Fruit fly (Drosophila melanogaster): ENCODE results near the gene CG9636.
A peak's percentile ranks its signal among the peaks of the same experiment; 100 is the strongest.

Gene CG9636

DNA sequence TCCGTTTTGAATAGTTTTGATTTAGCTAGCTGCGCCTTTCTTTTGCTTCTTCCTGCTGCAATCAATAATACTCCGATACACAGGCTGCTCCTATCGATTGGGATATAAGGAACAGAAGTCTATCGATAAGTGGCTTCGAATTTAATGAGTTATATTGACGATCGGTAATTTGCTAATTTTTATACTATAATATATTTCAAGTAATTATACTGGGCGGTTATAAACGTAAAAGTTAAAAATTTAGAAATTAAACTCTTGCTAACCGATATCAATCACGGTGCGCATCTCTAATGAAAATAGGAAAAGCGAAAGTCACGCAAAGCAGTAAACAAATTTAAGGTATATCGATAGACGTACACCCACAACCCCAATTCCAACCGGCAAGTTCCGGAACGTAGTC is at the start of gene CG9636, which contains the start of the genes CG18749 and CG33722:
Gene CG9636, minus strand, starts transcription at position 73 of the 400 bp plus-strand sequence.
Gene CG18749, plus strand, starts transcription at position 336 of the 400 bp plus-strand sequence.
Gene CG33722, plus strand, starts transcription at position 336 of the 400 bp plus-strand sequence.
- peak; percentile 68 for TF ChIP-seq CG17801 (GFP tag; optimal IDR thresholded peaks at IDR 0.05; ENCODE audit: partially characterized antibody)

DNA sequence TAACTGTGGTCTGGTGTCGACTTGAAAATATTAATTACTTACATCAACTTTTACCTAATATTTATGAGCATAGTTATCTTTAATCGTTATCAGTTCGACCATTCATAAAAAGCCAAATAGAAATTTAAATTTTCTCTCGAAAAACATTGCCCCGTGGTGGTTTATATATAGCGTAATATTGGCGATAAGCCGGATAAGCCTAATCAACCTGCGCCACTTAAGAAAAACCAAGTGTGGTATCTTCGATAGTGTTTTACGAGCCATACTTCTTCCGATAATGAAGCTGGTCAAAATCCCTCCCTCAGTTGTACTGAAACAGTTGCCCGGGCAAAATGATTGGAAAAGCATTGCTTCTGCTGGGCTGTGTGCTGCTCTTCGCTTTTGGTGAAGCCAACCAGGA is 48.4 kb upstream of the CG9636 start, which contains the start of gene CG31463:
Gene CG31463, plus strand, starts transcription at position 302 of the 400 bp plus-strand sequence.
- no peak for TF ChIP-seq CG17801 (GFP tag; optimal IDR thresholded peaks at IDR 0.05; ENCODE audit: partially characterized antibody)

DNA sequence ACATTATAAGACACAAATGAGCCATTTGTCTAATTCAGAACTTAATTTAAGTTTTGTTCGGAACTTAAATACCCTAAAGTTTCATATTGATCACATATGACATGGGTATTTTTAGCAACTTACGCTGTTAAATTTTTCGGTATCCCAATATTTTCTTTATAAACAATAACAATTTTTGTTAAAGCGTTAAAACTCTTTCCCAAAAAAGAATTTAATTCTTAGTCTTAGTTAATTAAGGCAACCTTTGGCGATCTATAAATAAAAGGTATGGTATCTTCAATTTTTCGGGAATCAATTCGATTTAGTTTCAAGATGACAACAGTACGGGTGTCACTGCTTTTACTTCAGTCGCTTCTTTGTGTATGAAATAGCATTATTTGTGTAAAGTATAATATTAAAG is 47.3 kb upstream of the CG9636 start, which contains the start of gene CG31464:
Gene CG31464, plus strand, starts transcription at position 301 of the 400 bp plus-strand sequence.
- no peak for TF ChIP-seq CG17801 (GFP tag; optimal IDR thresholded peaks at IDR 0.05; ENCODE audit: partially characterized antibody)

DNA sequence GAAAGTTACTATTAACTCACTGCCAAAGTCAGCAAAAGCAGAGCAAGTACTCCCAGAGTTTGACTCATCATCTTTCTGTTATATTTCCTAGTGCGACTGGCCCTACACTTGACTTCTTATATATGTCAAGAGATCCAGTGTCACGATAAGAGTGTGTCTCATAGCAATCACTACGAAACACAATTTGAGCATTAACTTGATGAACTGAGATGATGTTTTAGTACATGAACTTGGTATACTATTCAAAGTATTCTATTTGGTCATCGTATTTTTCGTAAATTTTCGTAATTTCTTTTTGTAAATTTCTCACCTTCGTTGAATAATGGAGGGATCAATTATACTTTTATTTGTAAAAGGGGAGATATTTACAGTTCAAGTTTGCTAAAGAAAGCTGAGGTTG is 46.9 kb upstream of the CG9636 start, which contains the start of gene CG11672:
Gene CG11672, minus strand, starts transcription at position 101 of the 400 bp plus-strand sequence.
- TF ChIP-seq CG17801 (GFP tag; optimal IDR thresholded peaks at IDR 0.05; ENCODE audit: partially characterized antibody), result no peak

DNA sequence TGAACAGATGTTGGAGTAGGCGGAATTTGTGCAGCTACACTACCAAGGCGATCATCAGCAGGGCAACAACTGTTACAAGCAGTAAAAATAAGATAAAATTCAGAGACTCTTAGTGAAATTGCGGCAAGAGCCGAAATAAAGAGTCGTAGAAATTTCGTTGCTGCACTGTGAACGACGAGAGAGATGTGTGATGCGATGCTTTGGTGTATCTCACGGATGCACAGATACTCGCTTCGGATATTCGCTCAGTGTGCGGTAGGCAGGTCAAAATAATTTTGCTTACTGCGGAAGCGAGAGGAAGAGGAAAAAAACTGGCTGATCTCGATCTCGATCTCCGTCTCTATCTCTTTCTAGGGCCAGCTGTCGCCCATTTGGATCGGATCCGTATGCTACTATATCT is 45.2 kb upstream of the CG9636 start:
- no peak for TF ChIP-seq CG17801 (GFP tag; optimal IDR thresholded peaks at IDR 0.05; ENCODE audit: partially characterized antibody)

DNA sequence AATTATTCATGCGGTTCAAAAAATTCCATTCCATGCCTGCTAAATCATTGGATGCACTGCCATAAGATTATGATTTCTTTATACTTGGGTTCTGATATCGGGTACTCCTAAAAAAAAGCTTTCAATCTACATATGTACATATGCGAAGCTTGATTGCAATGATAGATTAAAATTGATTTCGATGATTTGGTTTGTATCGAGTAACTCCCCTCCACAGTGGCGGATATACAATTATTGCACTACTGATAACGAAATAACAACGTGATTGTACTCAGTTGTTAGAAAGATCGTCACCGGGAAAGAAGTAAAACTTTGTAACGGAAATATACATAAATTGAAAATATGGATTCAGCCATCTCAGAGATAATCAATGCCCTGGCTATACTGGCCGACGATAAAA is 44.1 kb upstream of the CG9636 start, which contains the start of gene Nazo:
Gene Nazo, plus strand, starts transcription at position 180 of the 400 bp plus-strand sequence.
- TF ChIP-seq CG17801 (GFP tag; optimal IDR thresholded peaks at IDR 0.05; ENCODE audit: partially characterized antibody), result no peak

DNA sequence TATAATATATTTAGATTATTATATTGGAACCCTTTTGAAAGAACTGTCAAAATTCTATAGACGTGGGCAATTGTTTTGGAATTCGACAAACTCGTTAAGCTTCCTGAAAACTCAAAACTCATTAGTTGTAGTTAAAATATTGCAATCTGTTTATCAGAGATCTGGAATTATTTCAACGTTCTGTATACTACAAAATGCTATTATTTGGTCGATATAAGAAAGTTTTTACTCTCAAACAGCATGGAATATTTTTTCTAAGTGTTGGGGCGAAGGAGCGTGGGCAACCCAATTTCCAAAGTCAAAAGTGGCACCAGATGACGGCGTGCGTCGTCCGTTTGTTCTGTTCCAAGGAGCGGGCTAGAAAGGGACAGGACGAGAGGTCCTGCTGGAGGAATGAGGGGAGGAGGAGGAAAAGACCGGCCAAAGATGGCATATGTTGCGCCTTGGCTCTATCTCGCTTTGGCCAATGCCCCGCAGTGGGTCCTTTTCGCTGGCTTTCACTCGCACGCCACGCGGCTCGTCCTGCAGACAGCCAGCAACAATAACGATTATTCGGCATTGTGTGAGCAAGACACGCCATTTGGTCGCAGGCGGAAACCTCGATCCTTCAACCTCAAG is 42.2 kb upstream of the CG9636 start:
- TF ChIP-seq CG17801 (GFP tag; optimal IDR thresholded peaks at IDR 0.05; ENCODE audit: partially characterized antibody), result no peak

DNA sequence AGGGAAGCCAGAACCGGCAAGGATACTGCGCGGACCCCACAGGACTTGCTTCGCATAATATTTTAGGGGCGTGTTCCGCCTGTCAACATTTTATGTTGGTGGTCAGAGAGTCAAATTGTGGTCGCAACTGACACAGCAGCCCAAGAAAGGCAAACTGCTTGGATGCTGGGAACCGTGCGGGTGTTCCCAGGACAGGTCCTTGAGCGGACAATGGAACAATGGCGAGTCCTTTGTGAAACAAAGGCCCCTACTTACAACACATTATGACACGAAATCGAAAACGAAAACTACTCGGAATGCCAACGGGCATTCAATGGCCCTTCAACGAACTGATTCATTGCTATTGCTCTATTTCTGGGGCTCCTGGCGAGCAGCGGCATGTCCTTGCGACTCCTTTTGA is 40.6 kb upstream of the CG9636 start:
- TF ChIP-seq CG17801 (GFP tag; optimal IDR thresholded peaks at IDR 0.05; ENCODE audit: partially characterized antibody), result no peak

DNA sequence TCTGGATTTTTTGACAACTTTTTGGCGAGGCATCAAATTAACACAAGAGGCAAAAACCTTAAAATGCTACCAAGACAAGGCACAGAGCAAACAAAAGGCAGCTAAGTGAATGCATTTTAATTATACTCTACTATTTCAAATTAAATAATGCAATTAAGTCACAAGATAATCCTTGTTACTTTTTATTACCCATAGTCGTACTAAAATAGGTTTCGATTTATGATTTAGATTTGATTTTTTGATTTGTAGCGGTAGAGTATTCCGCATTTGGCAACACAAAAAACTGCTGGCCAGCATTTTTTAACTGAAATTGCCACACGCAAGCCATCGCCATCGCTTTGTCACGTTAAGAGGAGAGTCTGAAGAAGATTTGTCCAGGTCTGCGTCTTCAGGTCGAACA is 39.1 kb upstream of the CG9636 start:
- no peak for TF ChIP-seq CG17801 (GFP tag; optimal IDR thresholded peaks at IDR 0.05; ENCODE audit: partially characterized antibody)

DNA sequence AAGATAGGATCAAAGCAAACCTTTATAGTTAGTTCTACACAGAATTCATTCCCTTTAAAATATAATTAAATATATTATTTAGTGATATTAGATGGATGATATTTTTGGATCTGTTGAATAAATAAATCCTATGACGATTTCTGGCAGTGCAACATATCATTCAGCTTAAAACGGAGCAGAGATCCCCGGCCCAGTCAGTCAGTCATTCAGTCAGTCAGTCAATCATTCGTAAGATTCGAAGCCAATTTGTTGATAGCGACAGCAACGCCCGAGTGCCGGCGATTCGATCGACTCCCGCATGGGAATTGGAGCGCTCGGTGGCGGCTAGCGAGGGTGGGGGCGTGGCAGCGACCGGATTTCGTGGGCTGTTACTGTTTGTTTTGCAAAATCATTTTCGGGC is 36.4 kb upstream of the CG9636 start:
- no peak for TF ChIP-seq CG17801 (GFP tag; optimal IDR thresholded peaks at IDR 0.05; ENCODE audit: partially characterized antibody)

DNA sequence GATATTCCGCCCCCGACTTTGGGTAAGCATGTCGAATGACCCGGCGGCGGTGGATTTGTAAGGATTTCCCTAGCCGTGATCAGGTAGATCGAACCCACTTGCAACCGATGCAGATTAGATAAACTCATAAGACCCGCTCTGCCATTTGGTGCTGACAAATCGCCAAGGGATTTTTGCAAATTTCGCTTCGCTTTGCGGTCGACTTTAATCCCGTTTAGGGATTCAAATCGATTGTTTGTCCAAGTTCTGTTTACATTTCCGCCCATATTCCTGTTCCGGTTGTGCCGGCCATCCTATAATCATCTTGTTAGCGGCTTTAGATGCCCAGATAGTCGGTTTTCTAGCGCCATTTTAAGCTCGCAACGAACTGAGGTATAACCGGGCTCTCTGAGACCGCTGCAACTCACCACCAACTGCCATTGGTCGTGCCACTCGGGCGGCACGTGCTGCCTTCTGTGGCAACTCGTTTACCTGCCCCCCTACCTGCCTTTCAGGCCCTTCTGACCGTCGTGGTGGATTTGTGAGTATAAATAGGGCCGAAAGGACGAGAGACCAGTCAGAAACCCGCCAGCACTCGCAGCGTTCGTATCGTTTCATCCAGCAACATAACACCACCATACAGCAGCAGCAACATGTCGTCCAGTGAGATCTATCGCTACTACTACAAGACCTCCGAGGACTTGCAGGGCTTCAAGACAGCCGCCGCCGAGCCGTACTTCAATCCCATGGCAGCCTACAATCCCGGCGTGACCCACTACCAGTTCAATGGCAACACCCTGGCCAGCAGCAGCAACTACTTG is 34.1 kb upstream of the CG9636 start, which contains the start of gene ato:
Gene ato, plus strand, starts transcription at position 559 of the 800 bp plus-strand sequence.
- TF ChIP-seq CG17801 (GFP tag; optimal IDR thresholded peaks at IDR 0.05; ENCODE audit: partially characterized antibody), result no peak

DNA sequence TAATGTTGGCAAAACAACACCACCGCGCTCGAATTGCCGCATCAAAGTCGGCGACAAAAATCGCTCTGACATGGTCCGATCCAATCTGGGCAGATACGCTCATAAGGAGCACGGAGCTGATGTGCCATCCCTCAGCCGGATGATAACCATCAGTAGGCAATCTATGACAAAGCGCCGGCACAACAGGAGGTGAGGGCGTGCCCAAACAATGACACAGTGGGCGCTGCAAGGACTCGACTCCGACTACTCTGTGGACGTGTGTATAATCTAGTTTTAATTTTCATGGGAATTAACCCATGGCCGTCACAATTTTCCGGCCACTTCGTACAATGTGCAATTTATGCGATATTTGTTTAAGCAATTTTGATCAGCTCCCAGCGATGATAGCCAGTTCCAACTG is 31.4 kb upstream of the CG9636 start:
- TF ChIP-seq CG17801 (GFP tag; optimal IDR thresholded peaks at IDR 0.05; ENCODE audit: partially characterized antibody), result no peak

DNA sequence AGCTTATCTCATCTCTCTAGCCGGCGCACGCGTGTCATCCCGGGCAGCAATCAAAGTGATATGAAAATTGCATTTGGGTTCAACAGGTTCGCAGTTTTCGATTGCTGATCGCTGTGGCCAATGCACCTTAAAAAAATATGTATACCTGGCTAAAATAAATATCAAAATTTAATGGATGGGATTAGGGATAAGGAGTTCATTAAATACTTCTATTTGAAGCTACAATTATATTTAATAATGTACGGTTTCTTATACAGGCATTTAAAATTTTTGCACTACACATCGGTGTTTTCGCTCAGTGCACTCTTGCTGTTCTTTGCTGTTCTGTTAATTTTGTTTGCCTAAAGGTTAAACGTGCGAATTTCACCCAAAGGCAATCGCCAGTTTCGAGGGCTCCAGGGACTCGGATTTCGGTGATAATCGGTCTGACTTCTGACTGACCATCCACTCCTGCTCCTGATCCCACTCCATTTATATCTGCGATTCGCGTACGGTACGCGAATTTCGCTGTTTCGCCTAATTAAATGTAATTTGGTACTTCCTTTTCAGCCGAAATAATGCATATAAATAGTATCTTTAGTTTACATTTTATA is 29.1 kb upstream of the CG9636 start:
- TF ChIP-seq CG17801 (GFP tag; optimal IDR thresholded peaks at IDR 0.05; ENCODE audit: partially characterized antibody), result no peak

DNA sequence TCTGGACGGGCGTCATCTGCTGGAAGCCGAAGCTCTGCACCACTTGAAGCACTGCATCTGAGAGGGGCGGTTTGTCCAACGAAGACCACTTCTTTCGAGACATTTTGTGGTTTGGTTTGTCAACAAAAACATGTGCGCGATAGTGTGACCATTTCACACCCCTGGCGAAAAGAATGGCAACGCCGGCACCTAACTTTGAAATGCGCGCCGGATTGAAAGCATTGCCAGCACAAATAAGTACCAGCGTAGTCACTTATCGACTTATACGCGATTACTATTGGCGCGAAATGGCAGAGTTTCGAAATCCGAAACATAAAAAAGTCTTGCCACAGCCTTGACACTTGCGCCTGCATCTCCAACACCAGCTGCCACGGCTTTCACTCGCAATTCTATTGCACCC is 26.1 kb upstream of the CG9636 start, which contains the start of gene CG9630:
Gene CG9630, minus strand, starts transcription at position 157 of the 400 bp plus-strand sequence.
- peak; percentile 2 for TF ChIP-seq CG17801 (GFP tag; optimal IDR thresholded peaks at IDR 0.05; ENCODE audit: partially characterized antibody)

Measured in ovary, adult (tissue).